Fruit fly (Drosophila melanogaster): ENCODE measurements around the gene Akr1B.

Akr1B gene

DNA sequence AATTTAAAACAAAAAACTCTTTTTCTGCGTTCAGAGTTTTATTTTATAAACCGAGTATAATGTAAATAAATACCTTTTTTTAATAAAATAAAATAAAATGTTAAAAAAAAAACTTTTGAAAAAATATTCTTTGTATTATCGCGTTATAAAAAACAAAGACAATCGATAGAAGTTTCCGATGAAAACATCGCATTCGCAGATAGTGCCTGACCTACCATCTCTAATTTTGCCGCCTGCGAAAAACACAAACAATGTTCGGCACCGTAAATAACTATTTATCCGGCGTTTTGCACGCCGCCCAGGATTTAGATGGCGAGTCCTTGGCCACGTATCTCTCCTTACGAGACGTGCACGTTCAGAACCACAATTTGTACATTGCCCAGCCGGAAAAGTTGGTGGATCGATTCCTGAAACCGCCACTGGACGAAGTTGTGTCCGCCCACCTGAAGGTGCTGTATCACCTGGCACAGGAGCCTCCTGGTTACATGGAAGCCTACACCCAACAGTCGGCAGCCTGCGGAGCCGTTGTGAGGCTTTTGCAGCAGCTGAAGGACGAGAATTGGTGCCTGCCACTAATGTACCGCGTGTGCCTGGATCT, 2.1 kb upstream of the Akr1B start, which contains the start of gene PCID2:
Gene PCID2 (plus strand): TSS at position 213 of the 598 bp plus-strand sequence.
- TF ChIP-seq Hr78 (GFP tag; optimal IDR thresholded peaks at IDR 0.05) = no peak
- TF ChIP-seq Sp1 (GFP tag; optimal IDR thresholded peaks at IDR 0.05) = no peak
- no peak for TF ChIP-seq Rel (GFP tag; optimal IDR thresholded peaks at IDR 0.05)
- TF ChIP-seq Rel (tag; optimal IDR thresholded peaks at IDR 0.05) = no peak
- TF ChIP-seq Myc (optimal IDR thresholded peaks at IDR 0.05) = no peak
- TF ChIP-seq sage (GFP tag; optimal IDR thresholded peaks at IDR 0.05) = no peak
- no peak for TF ChIP-seq foxo (GFP tag; optimal IDR thresholded peaks at IDR 0.05)
- no peak for TF ChIP-seq fru (GFP tag; optimal IDR thresholded peaks at IDR 0.05)
- no peak for TF ChIP-seq Abd-B (GFP tag; optimal IDR thresholded peaks at IDR 0.05)
- TF ChIP-seq tai (GFP tag; optimal IDR thresholded peaks at IDR 0.05) = no peak
- TF ChIP-seq dmrt93B (GFP tag; optimal IDR thresholded peaks at IDR 0.05) = no peak
- TF ChIP-seq CrebA (GFP tag; optimal IDR thresholded peaks at IDR 0.05; ENCODE audit: borderline replicate concordance) = no peak
- no peak for TF ChIP-seq brk (GFP tag; optimal IDR thresholded peaks at IDR 0.05)
- TF ChIP-seq dsf (GFP tag; optimal IDR thresholded peaks at IDR 0.05; ENCODE audit: borderline replicate concordance) = no peak
- TF ChIP-seq Vsx2 (GFP tag; optimal IDR thresholded peaks at IDR 0.05; ENCODE audit: partially characterized antibody) = no peak
- TF ChIP-seq Hnf4 (GFP tag; optimal IDR thresholded peaks at IDR 0.05) = no peak
- TF ChIP-seq Jra (GFP tag; optimal IDR thresholded peaks at IDR 0.05) = no peak

DNA sequence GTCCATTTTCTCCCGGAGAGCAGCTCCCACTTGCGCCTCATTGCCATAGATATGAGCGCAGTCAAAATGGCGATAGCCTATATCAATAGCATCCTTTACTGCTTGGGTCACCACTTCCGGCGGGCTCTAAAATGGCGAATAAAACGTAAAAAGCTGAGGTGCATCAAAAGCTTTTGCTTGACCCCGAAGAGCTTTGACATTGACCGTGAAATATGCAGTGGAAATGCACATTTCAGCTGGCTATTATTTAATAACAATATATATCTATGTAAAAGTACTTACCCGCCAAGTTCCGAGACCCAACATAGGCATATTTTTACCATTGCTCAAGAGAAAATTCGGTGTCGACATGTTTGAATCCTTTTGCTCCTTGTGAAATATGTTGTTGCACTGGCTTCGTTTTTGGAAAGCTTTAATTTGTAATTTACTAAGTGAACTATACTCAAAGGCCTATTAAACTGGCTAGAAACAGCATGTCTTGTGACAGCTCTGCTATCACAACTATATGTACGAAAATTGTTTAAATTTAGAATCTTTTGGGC, 1.5 kb upstream of the Akr1B start, which contains the start of gene CG6083:
Gene CG6083 (minus strand): TSS at position 492 of the 542 bp plus-strand sequence.
- TF ChIP-seq pan (optimal IDR thresholded peaks at IDR 0.05) = no peak
- no peak for TF ChIP-seq N (GFP tag; optimal IDR thresholded peaks at IDR 0.05)
- no peak for TF ChIP-seq sage (GFP tag; optimal IDR thresholded peaks at IDR 0.05)
- no peak for TF ChIP-seq sv (GFP tag; optimal IDR thresholded peaks at IDR 0.05)
- no peak for TF ChIP-seq dmrt93B (GFP tag; optimal IDR thresholded peaks at IDR 0.05)
- no peak for TF ChIP-seq br (GFP tag; optimal IDR thresholded peaks at IDR 0.05)
- no peak for TF ChIP-seq fru (GFP tag; optimal IDR thresholded peaks at IDR 0.05)
- TF ChIP-seq Sp1 (GFP tag; optimal IDR thresholded peaks at IDR 0.05) = no peak
- TF ChIP-seq OdsH (GFP tag; optimal IDR thresholded peaks at IDR 0.05) = no peak
- TF ChIP-seq psq (GFP tag; optimal IDR thresholded peaks at IDR 0.05) = no peak
- TF ChIP-seq ey (GFP tag; optimal IDR thresholded peaks at IDR 0.05) = no peak
- TF ChIP-seq dl (GFP tag; optimal IDR thresholded peaks at IDR 0.05; ENCODE audit: insufficient read depth in 1 of 2, partially characterized antibody in 2 of 2) = no peak

DNA sequence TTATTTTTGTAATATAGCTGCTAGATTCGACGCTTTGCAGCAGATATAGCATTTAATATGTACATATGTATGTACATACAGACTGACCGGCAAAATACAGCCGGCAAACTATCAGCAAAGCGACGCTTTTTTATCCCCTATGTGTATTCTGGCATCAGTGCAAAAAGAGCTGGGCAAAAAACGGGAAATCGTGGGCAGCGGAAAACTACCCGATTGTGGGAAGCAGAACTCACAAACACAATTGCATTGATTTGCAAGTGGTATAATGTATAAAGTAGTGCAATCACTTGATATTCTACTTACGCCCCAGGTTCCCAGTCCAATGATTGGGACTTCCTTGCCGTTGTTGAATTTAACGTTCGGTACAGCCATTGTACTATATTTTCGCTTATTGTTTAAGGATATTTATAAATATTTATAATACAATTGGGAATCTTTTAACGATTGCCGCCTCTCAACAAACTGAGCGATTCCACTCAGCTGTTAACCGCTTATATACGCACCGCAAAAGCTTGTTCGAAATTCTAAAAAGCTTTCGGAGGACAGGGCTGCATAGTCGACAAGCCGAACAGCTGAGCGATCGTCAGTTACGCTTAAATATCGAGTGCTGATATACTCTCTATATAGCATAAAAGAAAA, 817 bp downstream of the Akr1B start:
- TF ChIP-seq CrebA (GFP tag; optimal IDR thresholded peaks at IDR 0.05; ENCODE audit: borderline replicate concordance) = no peak
- TF ChIP-seq Jra (GFP tag; optimal IDR thresholded peaks at IDR 0.05) = no peak
- peak; percentile 6 for TF ChIP-seq Myc (optimal IDR thresholded peaks at IDR 0.05)
- no peak for TF ChIP-seq CG9705 (GFP tag; optimal IDR thresholded peaks at IDR 0.05)
- TF ChIP-seq pan (optimal IDR thresholded peaks at IDR 0.05) = no peak
- TF ChIP-seq ey (GFP tag; optimal IDR thresholded peaks at IDR 0.05) = no peak
- TF ChIP-seq jim (GFP tag; optimal IDR thresholded peaks at IDR 0.05) = no peak
- no peak for TF ChIP-seq sv (GFP tag; optimal IDR thresholded peaks at IDR 0.05)
- no peak for TF ChIP-seq Rel (GFP tag; optimal IDR thresholded peaks at IDR 0.05)
- TF ChIP-seq Rel (tag; optimal IDR thresholded peaks at IDR 0.05) = peak; percentile 13
- peak; percentile 69 for TF ChIP-seq sage (GFP tag; optimal IDR thresholded peaks at IDR 0.05)
- TF ChIP-seq Hnf4 (GFP tag; optimal IDR thresholded peaks at IDR 0.05) = peak; percentile 43
- TF ChIP-seq Sp1 (GFP tag; optimal IDR thresholded peaks at IDR 0.05) = peak; percentile 20
- no peak for TF ChIP-seq CG32264 (GFP tag; optimal IDR thresholded peaks at IDR 0.05)
- peak; percentile 23 for TF ChIP-seq h (GFP tag; optimal IDR thresholded peaks at IDR 0.05)
- TF ChIP-seq foxo (GFP tag; optimal IDR thresholded peaks at IDR 0.05) = no peak
- TF ChIP-seq psq (GFP tag; optimal IDR thresholded peaks at IDR 0.05) = peak; percentile 7
- no peak for TF ChIP-seq dsf (GFP tag; optimal IDR thresholded peaks at IDR 0.05; ENCODE audit: borderline replicate concordance)
- peak; percentile 9 for TF ChIP-seq rgr (GFP tag; optimal IDR thresholded peaks at IDR 0.05)
- no peak for TF ChIP-seq fru (GFP tag; optimal IDR thresholded peaks at IDR 0.05)
- no peak for TF ChIP-seq dmrt93B (GFP tag; optimal IDR thresholded peaks at IDR 0.05)
- no peak for TF ChIP-seq Dif (GFP tag; optimal IDR thresholded peaks at IDR 0.05; ENCODE audit: partially characterized antibody)
- TF ChIP-seq dl (GFP tag; optimal IDR thresholded peaks at IDR 0.05; ENCODE audit: insufficient read depth in 1 of 2, partially characterized antibody in 2 of 2) = no peak
- TF ChIP-seq brk (GFP tag; optimal IDR thresholded peaks at IDR 0.05) = peak; percentile 56
- TF ChIP-seq OdsH (GFP tag; optimal IDR thresholded peaks at IDR 0.05) = peak; percentile 22
- no peak for TF ChIP-seq woc (GFP tag; optimal IDR thresholded peaks at IDR 0.05)
- no peak for TF ChIP-seq N (GFP tag; optimal IDR thresholded peaks at IDR 0.05)
- no peak for TF ChIP-seq Dfd (GFP tag; optimal IDR thresholded peaks at IDR 0.05)
- TF ChIP-seq Hr83 (GFP tag; optimal IDR thresholded peaks at IDR 0.05; ENCODE audit: poor library complexity, severe bottlenecking) = no peak
- no peak for TF ChIP-seq br (GFP tag; optimal IDR thresholded peaks at IDR 0.05)
- TF ChIP-seq HLH106 (tag; optimal IDR thresholded peaks at IDR 0.05) = peak; percentile 9
- TF ChIP-seq GATAd (GFP tag; optimal IDR thresholded peaks at IDR 0.05) = no peak
- no peak for TF ChIP-seq usp (GFP tag; optimal IDR thresholded peaks at IDR 0.05)
- TF ChIP-seq Hr78 (GFP tag; optimal IDR thresholded peaks at IDR 0.05) = no peak
- TF ChIP-seq lola (GFP tag; optimal IDR thresholded peaks at IDR 0.05) = no peak

Measured in whole organism, wandering third instar larva.